Worm (Caenorhabditis elegans) whole organism, midembryonic: ENCODE results near the gene C33H5.1.

Source experiments
- T22C8.4 ChIP-seq: fragments of 200-800 bp; sonication (Bioruptor generic); IDR thresholded peaks from 2 replicates; pipeline ENCODE4 v1.3.6; 2022; ENCODE audit warnings: missing genetic modification characterization, missing compliant biosample characterization
- cog-1 ChIP-seq: sonication (generic microtip); optimal IDR thresholded peaks from 2 replicates; lab custom pipeline; 2016; ENCODE audit warnings: missing genetic modification characterization, missing compliant biosample characterization
- flt-1 ChIP-seq: fragments of 200-800 bp; sonication (Bioruptor generic); IDR thresholded peaks from 2 replicates; pipeline ENCODE4 v1.3.6; 2022; ENCODE audit warnings: missing genetic modification characterization, missing compliant biosample characterization
- klf-2 ChIP-seq: fragments of 200-800 bp; sonication (Bioruptor generic); conservative IDR thresholded peaks from 2 replicates; pipeline ENCODE4 v1.3.6; 2022; ENCODE audit warnings: missing genetic modification reagents, missing genetic modification characterization, missing compliant biosample characterization
- med-1 ChIP-seq: sonication (generic microtip); optimal IDR thresholded peaks from 2 replicates; lab custom pipeline; 2017; ENCODE audit warnings: missing genetic modification characterization, mild to moderate bottlenecking, missing compliant biosample characterization, antibody characterized with exemption, missing genetic modification reagents; ENCODE audit not compliant: insufficient read depth
- ref-1 ChIP-seq: fragments of 200-800 bp; sonication (Bioruptor generic); conservative IDR thresholded peaks from 2 replicates; pipeline ENCODE4 v1.3.6; 2022; ENCODE audit warnings: missing genetic modification reagents, missing genetic modification characterization, missing compliant biosample characterization
- tab-1 ChIP-seq: fragments of 200-800 bp; sonication (Bioruptor generic); IDR thresholded peaks from 2 replicates; pipeline ENCODE4 v1.3.6; 2022; ENCODE audit warnings: missing genetic modification characterization, missing compliant biosample characterization
- ztf-23 ChIP-seq: fragments of 200-800 bp; sonication (Bioruptor generic); IDR thresholded peaks from 2 replicates; pipeline ENCODE4 v1.3.6; 2022; ENCODE audit warnings: missing genetic modification reagents, missing genetic modification characterization, missing compliant biosample characterization

DNA sequence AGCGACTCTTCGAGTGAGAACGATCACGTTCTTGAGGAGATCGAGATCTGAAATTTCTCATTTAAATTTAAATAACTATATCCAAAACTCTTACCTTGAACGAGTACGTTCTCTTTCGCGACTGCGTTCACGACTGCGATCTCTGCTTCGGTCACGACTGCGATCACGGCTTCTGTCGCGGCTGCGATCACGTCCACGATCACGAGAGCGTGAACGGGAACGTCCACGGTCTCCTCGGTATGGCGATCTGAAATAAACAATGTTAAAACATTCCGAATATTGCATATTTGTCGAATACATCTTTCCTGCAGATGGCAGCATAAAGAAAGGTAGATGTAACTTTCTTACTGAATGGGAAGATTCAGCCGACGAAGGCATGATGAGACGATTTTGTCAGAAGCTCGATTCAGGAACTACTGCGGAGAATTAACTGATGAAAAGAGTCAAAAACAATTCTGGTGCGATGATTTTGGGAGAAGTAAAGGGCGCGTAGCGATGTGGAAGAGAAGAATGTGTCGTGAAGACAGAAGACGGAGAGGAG is 18.5 kb upstream of the C33H5.1 start:
- TF ChIP-seq klf-2 (GFP tag; lab: Robert Waterston, UW), result no peak
- TF ChIP-seq tab-1, result no peak
- TF ChIP-seq flt-1, result no peak
- no peak for TF ChIP-seq cog-1
- TF ChIP-seq med-1 (GFP tag; lab: Kevin White, UChicago), result no peak
- no peak for TF ChIP-seq ref-1 (GFP tag; lab: Robert Waterston, UW)
- no peak for TF ChIP-seq T22C8.4
- TF ChIP-seq ztf-23, result no peak
